Fruit fly (Drosophila melanogaster) whole organism, embryonic: ENCODE measurements around the gene Nak.
A peak's percentile ranks its signal among the peaks of the same experiment; 100 is the strongest.

Source experiments
- ATbp ChIP-seq: fragments of 200-800 bp; sonication (Bioruptor generic); optimal IDR thresholded peaks from 2 replicates; lab custom pipeline; 2017; ENCODE audit warnings: missing biosample characterization, mild to moderate bottlenecking, missing genetic modification characterization, missing genetic modification reagents
- Blimp-1 ChIP-seq: fragments of 200-800 bp; sonication (Bioruptor generic); optimal IDR thresholded peaks from 3 replicates; lab custom pipeline; 2018; ENCODE audit warnings: missing biosample characterization, missing genetic modification characterization, mild to moderate bottlenecking, moderate library complexity, missing genetic modification reagents
- CG11695 ChIP-seq: fragments of 200-800 bp; sonication (Bioruptor generic); IDR thresholded peaks from 3 replicates; pipeline ENCODE4 v1.3.6; 2022; ENCODE audit warnings: missing biosample characterization, missing genetic modification characterization
- CG13424 ChIP-seq: fragments of 200-800 bp; sonication (Bioruptor generic); optimal IDR thresholded peaks from 2 replicates; lab custom pipeline; 2019; ENCODE audit warnings: missing biosample characterization, mild to moderate bottlenecking, missing genetic modification characterization, moderate library complexity
- CG13775 ChIP-seq: fragments of 200-800 bp; sonication (Bioruptor generic); optimal IDR thresholded peaks from 3 replicates; lab custom pipeline; 2017; ENCODE audit warnings: missing biosample characterization, mild to moderate bottlenecking, missing genetic modification characterization
- CG14860 ChIP-seq: fragments of 200-800 bp; sonication (Bioruptor generic); IDR thresholded peaks from 3 replicates; pipeline ENCODE4 v1.3.6; 2022; ENCODE audit warnings: missing biosample characterization, missing genetic modification characterization; ENCODE audit not compliant: partially characterized antibody
- CG15696 ChIP-seq: fragments of 200-800 bp; sonication (Bioruptor generic); optimal IDR thresholded peaks from 2 replicates; lab custom pipeline; 2019; ENCODE audit warnings: missing biosample characterization, mild to moderate bottlenecking, missing genetic modification characterization, moderate library complexity
- CG1603 ChIP-seq: fragments of 200-800 bp; sonication (Bioruptor generic); optimal IDR thresholded peaks from 2 replicates; lab custom pipeline; 2019; ENCODE audit warnings: missing biosample characterization, mild to moderate bottlenecking, missing genetic modification characterization, moderate library complexity
- CG17328 ChIP-seq: fragments of 200-800 bp; sonication (Bioruptor generic); IDR thresholded peaks from 2 replicates; pipeline ENCODE4 v1.3.6; 2022; ENCODE audit warnings: missing biosample characterization, missing genetic modification characterization
- CG17568 ChIP-seq: fragments of 200-800 bp; sonication (Bioruptor generic); optimal IDR thresholded peaks from 2 replicates; lab custom pipeline; 2018; ENCODE audit warnings: missing biosample characterization, mild to moderate bottlenecking, missing genetic modification characterization, moderate library complexity
- CG2202 ChIP-seq: fragments of 200-800 bp; sonication (Bioruptor generic); optimal IDR thresholded peaks from 2 replicates; lab custom pipeline; 2018; ENCODE audit warnings: missing biosample characterization, mild to moderate bottlenecking, missing genetic modification characterization
- CG30020 ChIP-seq: fragments of 200-800 bp; optimal IDR thresholded peaks from 2 replicates; lab custom pipeline; 2019; ENCODE audit warnings: missing biosample characterization, mild to moderate bottlenecking, missing genetic modification characterization, moderate library complexity
- CG32772 ChIP-seq: fragments of 200-800 bp; sonication (Bioruptor generic); IDR thresholded peaks from 2 replicates; pipeline ENCODE4 v1.3.6; 2022; ENCODE audit warnings: missing biosample characterization, missing genetic modification characterization
- CG3726 ChIP-seq: fragments of 200-800 bp; sonication (Bioruptor generic); IDR thresholded peaks from 3 replicates; pipeline ENCODE4, ENCODE4 v1.3.6; 2022; ENCODE audit warnings: missing biosample characterization, missing genetic modification characterization
- CG4404 ChIP-seq: fragments of 200-800 bp; sonication (Bioruptor generic); IDR thresholded peaks from 2 replicates; pipeline ENCODE4 v1.3.6; 2022; ENCODE audit warnings: missing biosample characterization, missing genetic modification characterization
- CG4707 ChIP-seq: fragments of 200-800 bp; sonication (Bioruptor generic); optimal IDR thresholded peaks from 2 replicates; lab custom pipeline; 2018; ENCODE audit warnings: missing biosample characterization, mild to moderate bottlenecking, missing genetic modification characterization, moderate library complexity
- CG4820 ChIP-seq: fragments of 200-800 bp; sonication (Bioruptor generic); optimal IDR thresholded peaks from 3 replicates; lab custom pipeline; 2016; ENCODE audit warnings: missing biosample characterization, missing genetic modification characterization
- CG6689 ChIP-seq: fragments of 200-800 bp; sonication (Bioruptor generic); IDR thresholded peaks from 2 replicates; pipeline ENCODE4 v1.3.6; 2022; ENCODE audit warnings: missing biosample characterization, missing genetic modification characterization
- CG8388 ChIP-seq: fragments of 200-800 bp; sonication (Bioruptor generic); optimal IDR thresholded peaks from 2 replicates; lab custom pipeline; 2019; ENCODE audit warnings: missing biosample characterization, mild to moderate bottlenecking, missing genetic modification characterization, moderate library complexity
- CG9437 ChIP-seq: fragments of 200-800 bp; sonication (Bioruptor generic); optimal IDR thresholded peaks from 2 replicates; lab custom pipeline; 2018; ENCODE audit warnings: missing biosample characterization, mild to moderate bottlenecking, missing genetic modification characterization
- CkIIα-i1 ChIP-seq: fragments of 200-800 bp; sonication (Bioruptor generic); IDR thresholded peaks from 2 replicates; pipeline ENCODE4 v1.3.6; 2022; ENCODE audit warnings: missing biosample characterization, missing genetic modification characterization
- D19A ChIP-seq: fragments of 200-800 bp; optimal IDR thresholded peaks from 3 replicates; lab custom pipeline; 2019; ENCODE audit warnings: missing biosample characterization, mild to moderate bottlenecking, missing genetic modification characterization, moderate library complexity
- Dad ChIP-seq: fragments of 200-800 bp; sonication (Bioruptor generic); optimal IDR thresholded peaks from 3 replicates; lab custom pipeline; 2016; ENCODE audit warnings: missing biosample characterization, missing genetic modification characterization
- Ets97D ChIP-seq: fragments of 200-800 bp; sonication (Bioruptor generic); optimal IDR thresholded peaks from 3 replicates; lab custom pipeline; 2016; ENCODE audit warnings: missing biosample characterization, missing genetic modification characterization
- HHEX ChIP-seq: fragments of 200-800 bp; sonication (Bioruptor generic); optimal IDR thresholded peaks from 3 replicates; lab custom pipeline; 2017; ENCODE audit warnings: missing biosample characterization, mild to moderate bottlenecking, missing genetic modification characterization, missing genetic modification reagents
- HLH4C ChIP-seq: fragments of 200-800 bp; sonication (Bioruptor generic); IDR thresholded peaks from 3 replicates; pipeline ENCODE4 v1.3.6; 2022; ENCODE audit warnings: missing biosample characterization, missing genetic modification characterization; ENCODE audit not compliant: partially characterized antibody
- Hr51 ChIP-seq, 2 experiments: fragments of 200-800 bp; sonication (Bioruptor generic); optimal IDR thresholded peaks; 2 replicates in 1 of 2; 3 replicates in 1 of 2; lab custom pipeline; 2016 to 2018; ENCODE audit warnings: missing biosample characterization in 2 of 2, missing genetic modification characterization in 2 of 2, mild to moderate bottlenecking in 1 of 2, moderate library complexity in 1 of 2
- Jarid2 ChIP-seq: fragments of 200-800 bp; sonication (Bioruptor generic); optimal IDR thresholded peaks from 3 replicates; lab custom pipeline; 2017; ENCODE audit warnings: mild to moderate bottlenecking, missing biosample characterization, missing genetic modification reagents, missing genetic modification characterization
- MTF-1 ChIP-seq: fragments of 200-800 bp; sonication (Bioruptor generic); optimal IDR thresholded peaks from 2 replicates; lab custom pipeline; 2018; ENCODE audit warnings: missing biosample characterization, mild to moderate bottlenecking, missing genetic modification characterization, borderline replicate concordance
- PHDP ChIP-seq: fragments of 200-800 bp; sonication (Bioruptor generic); optimal IDR thresholded peaks from 3 replicates; lab custom pipeline; 2018; ENCODE audit warnings: missing biosample characterization, mild to moderate bottlenecking, missing genetic modification characterization, moderate library complexity
- Pdp1 ChIP-seq, 2 experiments: fragments of 200-800 bp; sonication (Bioruptor generic); optimal IDR thresholded peaks; 3 replicates each; lab custom pipeline; 2016; ENCODE audit warnings: missing biosample characterization in 2 of 2, missing genetic modification characterization in 2 of 2, mild to moderate bottlenecking in 1 of 2, moderate library complexity in 1 of 2
- al ChIP-seq: fragments of 200-800 bp; sonication (Bioruptor generic); IDR thresholded peaks from 2 replicates; pipeline ENCODE4 v1.3.6; 2022; ENCODE audit warnings: missing biosample characterization, missing genetic modification characterization
- bsh ChIP-seq, 2 experiments: fragments of 200-800 bp; sonication (Bioruptor generic); optimal IDR thresholded peaks; 2 replicates each; lab custom pipeline; 2017 to 2018; ENCODE audit warnings: mild to moderate bottlenecking in 2 of 2, missing biosample characterization in 2 of 2, missing genetic modification characterization in 2 of 2, moderate library complexity in 1 of 2
- dimm ChIP-seq: fragments of 200-800 bp; sonication (Bioruptor generic); IDR thresholded peaks from 2 replicates; pipeline ENCODE4 v1.3.6; 2022; ENCODE audit warnings: missing biosample characterization, missing genetic modification characterization
- dysf ChIP-seq: fragments of 200-800 bp; sonication (Bioruptor generic); IDR thresholded peaks from 3 replicates; pipeline ENCODE4 v1.3.6; 2022; ENCODE audit warnings: missing biosample characterization, missing genetic modification characterization
- fd64A ChIP-seq: fragments of 200-800 bp; sonication (Bioruptor generic); optimal IDR thresholded peaks from 3 replicates; lab custom pipeline; 2018; ENCODE audit warnings: missing biosample characterization, mild to moderate bottlenecking, missing genetic modification characterization
- hkb ChIP-seq, 2 experiments: fragments of 200-800 bp in 1 of 2; fragments of >200 bp in 1 of 2; sonication (Bioruptor generic) in 1 of 2; IDR thresholded peaks in 1 of 2; optimal IDR thresholded peaks in 1 of 2; 2 replicates each; pipeline versions ENCODE4 v1.3.6 to Lab custom; 2017 to 2022; ENCODE audit warnings: missing biosample characterization in 1 of 2, missing genetic modification characterization in 1 of 2
- inv ChIP-seq: fragments of 200-800 bp; sonication (Bioruptor generic); IDR thresholded peaks from 2 replicates; pipeline ENCODE4 v1.3.6; 2022; ENCODE audit warnings: missing biosample characterization, missing genetic modification characterization; ENCODE audit not compliant: partially characterized antibody
- klu ChIP-seq: fragments of 200-800 bp; sonication (Bioruptor generic); IDR thresholded peaks from 2 replicates; pipeline ENCODE4 v1.3.6; 2022; ENCODE audit warnings: missing biosample characterization, missing genetic modification characterization
- kni ChIP-seq: fragments of 200-800 bp; sonication (Bioruptor generic); optimal IDR thresholded peaks from 3 replicates; lab custom pipeline; 2017; ENCODE audit warnings: mild to moderate bottlenecking, missing biosample characterization, missing genetic modification reagents, missing genetic modification characterization
- lab ChIP-seq: fragments of 200-800 bp; sonication (Bioruptor generic); optimal IDR thresholded peaks from 3 replicates; lab custom pipeline; 2017; ENCODE audit warnings: missing biosample characterization, missing genetic modification characterization, mild to moderate bottlenecking, moderate library complexity, missing genetic modification reagents
- lola ChIP-seq, 3 experiments: fragments of >200 bp in 2 of 3; fragments of 200-800 bp in 1 of 3; sonication (Bioruptor generic) in 1 of 3; optimal IDR thresholded peaks; 2 replicates each; lab custom pipeline; 2017 to 2019; ENCODE audit warnings: missing biosample characterization in 3 of 3, missing genetic modification characterization in 3 of 3, mild to moderate bottlenecking in 1 of 3, moderate library complexity in 1 of 3
- mld ChIP-seq: fragments of 200-800 bp; sonication (Bioruptor generic); IDR thresholded peaks from 3 replicates; pipeline ENCODE4 v1.3.6; 2022; ENCODE audit warnings: missing biosample characterization, missing genetic modification characterization; ENCODE audit not compliant: partially characterized antibody
- pho ChIP-seq: fragments of 200-800 bp; sonication (Bioruptor generic); optimal IDR thresholded peaks from 2 replicates; lab custom pipeline; 2016; ENCODE audit warnings: missing biosample characterization, missing genetic modification characterization
- tgo ChIP-seq: fragments of 200-800 bp; sonication (Bioruptor generic); IDR thresholded peaks from 3 replicates; pipeline ENCODE4 v1.3.6; 2022; ENCODE audit warnings: missing biosample characterization, missing genetic modification characterization
- vvl ChIP-seq: fragments of 200-800 bp; sonication (Bioruptor generic); IDR thresholded peaks from 2 replicates; pipeline ENCODE4 v1.3.6; 2022; ENCODE audit warnings: missing biosample characterization, missing genetic modification characterization
- z ChIP-seq: fragments of 200-800 bp; sonication (Bioruptor generic); IDR thresholded peaks from 3 replicates; pipeline ENCODE4 v1.3.6; 2022; ENCODE audit warnings: missing biosample characterization, missing genetic modification characterization

The Nak gene

DNA sequence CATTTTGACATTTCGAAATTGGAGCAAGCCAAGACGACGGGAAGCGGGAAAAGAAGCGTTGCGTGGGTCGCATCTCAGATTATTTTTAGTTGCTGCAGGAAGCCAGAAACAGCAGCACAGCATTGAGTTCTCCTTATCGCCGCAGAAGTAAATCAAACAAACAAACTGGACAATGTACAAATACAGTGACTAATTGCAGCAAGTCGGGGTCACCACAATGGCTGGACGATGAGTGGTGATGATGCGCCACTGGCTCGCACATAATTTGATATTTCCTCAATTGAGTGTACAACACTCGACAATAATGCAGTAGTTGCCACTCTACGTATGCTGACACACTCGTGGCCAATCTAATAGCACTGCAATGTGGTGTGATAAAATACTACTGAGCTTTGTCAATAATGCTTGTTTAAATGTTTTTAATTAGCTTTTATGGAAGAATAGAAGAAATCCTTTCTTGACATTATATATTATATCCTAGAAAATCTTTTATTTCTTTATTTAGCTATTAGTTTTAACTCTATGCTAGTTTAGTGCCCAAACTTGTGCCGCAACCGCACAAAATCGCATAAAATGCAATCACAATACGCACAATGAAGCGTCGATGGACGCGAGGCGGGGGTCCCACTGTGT, 13.5 kb upstream of the Nak start (continued):
- TF ChIP-seq CG32772 (GFP tag; lab: Robert Waterston, UW): no peak
- TF ChIP-seq D19A (tag; lab: Kevin White, UChicago): peak; percentile 26
- TF ChIP-seq klu (GFP tag; lab: Robert Waterston, UW): no peak
- no peak for TF ChIP-seq hkb (optimal IDR thresholded peaks at IDR 0.05; lab: Kevin White, UChicago)
- no peak for TF ChIP-seq hkb (GFP tag; IDR thresholded peaks at IDR 0.05; lab: Robert Waterston, UW)
- no peak for TF ChIP-seq Jarid2 (GFP tag; lab: Kevin White, UChicago)
- peak; percentile 18 for TF ChIP-seq CG4820
- peak in 1 of 2 experiments; percentile 58 for TF ChIP-seq Hr51 (GFP tag; optimal IDR thresholded peaks at IDR 0.05; lab: Kevin White, UChicago)
- peak; percentile 33; the same call in 1 of the 3 replicates for TF ChIP-seq z (GFP tag; lab: Robert Waterston, UW)
- TF ChIP-seq pho (GFP tag; lab: Kevin White, UChicago): no peak
- TF ChIP-seq CG4404 (GFP tag; lab: Robert Waterston, UW): no peak
- no peak for TF ChIP-seq CG13775 (GFP tag; lab: Kevin White, UChicago)
- 0 out of 3 replicates have a peak, but pooled peaks have one; percentile 33 for TF ChIP-seq CG11695
- peak; percentile 46 for TF ChIP-seq CG8388 (GFP tag; lab: Kevin White, UChicago)
- no peak for TF ChIP-seq Pdp1 (GFP tag; optimal IDR thresholded peaks at IDR 0.05; lab: Kevin White, UChicago)
- TF ChIP-seq CG9437 (GFP tag; lab: Kevin White, UChicago): no peak
- TF ChIP-seq PHDP (tag; lab: Kevin White, UChicago): peak; percentile 35
- TF ChIP-seq Dad (GFP tag; lab: Kevin White, UChicago): no peak
- peak; percentile 60; the same call in 1 of the 2 replicates for TF ChIP-seq vvl (GFP tag; lab: Robert Waterston, UW)
- peak; percentile 49 for TF ChIP-seq CG6689
- TF ChIP-seq CG17328 (GFP tag; lab: Robert Waterston, UW): peak; percentile 45

DNA sequence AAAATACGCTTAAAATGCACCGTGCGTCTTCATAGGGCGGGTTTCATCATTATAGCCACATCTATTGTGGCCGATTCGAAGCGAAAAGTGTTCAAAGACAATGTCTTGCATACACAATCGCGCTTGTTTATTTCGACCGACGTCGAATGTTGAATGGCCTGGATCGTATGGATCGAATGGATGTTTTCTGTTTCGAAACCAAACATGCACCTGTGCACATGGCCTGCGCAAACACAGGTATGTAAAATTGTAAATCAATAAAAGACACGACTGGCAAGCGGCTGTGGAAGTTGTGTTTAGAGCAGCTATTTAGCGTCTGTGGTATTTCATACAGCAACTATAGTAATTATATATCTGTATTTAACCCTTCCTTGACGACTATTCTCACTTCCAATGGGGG, 12.9 kb upstream of the Nak start:
- TF ChIP-seq CG13424 (tag; lab: Kevin White, UChicago) (no peak), inv (GFP tag; lab: Robert Waterston, UW) (no peak), CG2202 (no peak), MTF-1 (peak; percentile 46), mld (no peak), CG3726 (GFP tag; lab: Robert Waterston, UW) (no peak), lab (GFP tag; lab: Kevin White, UChicago) (peak; percentile 32), CG30020 (tag; lab: Kevin White, UChicago) (no peak), Ets97D (GFP tag; lab: Kevin White, UChicago) (no peak), tgo (GFP tag; lab: Robert Waterston, UW) (no peak), al (GFP tag; lab: Robert Waterston, UW) (no peak), lola (GFP tag; optimal IDR thresholded peaks at IDR 0.05; lab: Kevin White, UChicago) (no peak), dysf (GFP tag; lab: Robert Waterston, UW) (no peak), CkIIα-i1 (GFP tag; lab: Robert Waterston, UW) (no peak), Blimp-1 (peak; percentile 4), ATbp (GFP tag; lab: Kevin White, UChicago) (peak; percentile 40), CG4707 (GFP tag; lab: Kevin White, UChicago) (peak; percentile 45), CG14860 (GFP tag; lab: Robert Waterston, UW) (no peak), HHEX (GFP tag; lab: Kevin White, UChicago) (no peak), CG17568 (GFP tag; lab: Kevin White, UChicago) (peak; percentile 14), kni (GFP tag; lab: Kevin White, UChicago) (peak; percentile 70), dimm (GFP tag; lab: Robert Waterston, UW) (no peak), fd64A (GFP tag; lab: Kevin White, UChicago) (peak; percentile 50), HLH4C (GFP tag; lab: Robert Waterston, UW) (no peak), CG1603 (peak; percentile 8), CG15696 (tag; lab: Kevin White, UChicago) (no peak), bsh (GFP tag; optimal IDR thresholded peaks at IDR 0.05; lab: Kevin White, UChicago) (no peak), CG4820 (no peak), vvl (GFP tag; lab: Robert Waterston, UW) (peak; percentile 75)
